Fruit fly (Drosophila melanogaster): ENCODE results near the gene Tbc1d8-9.

dm6 chr3L:21294202-21294601 is 49.3 kb downstream of the Tbc1d8-9 start, which contains the start of gene Cpr78Cb:
- TF ChIP-seq CG16779 (tag; optimal IDR thresholded peaks at IDR 0.05): no peak
- TF ChIP-seq Hr39 (GFP tag; optimal IDR thresholded peaks at IDR 0.05): no peak
- no peak for TF ChIP-seq Ets96B (tag; optimal IDR thresholded peaks at IDR 0.05)
- TF ChIP-seq Smox (GFP tag; optimal IDR thresholded peaks at IDR 0.05): no peak
- TF ChIP-seq eg (GFP tag; IDR thresholded peaks at IDR 0.05): no peak
- TF ChIP-seq cyc (GFP tag; optimal IDR thresholded peaks at IDR 0.05): no peak
- no peak for TF ChIP-seq dsx (GFP tag; optimal IDR thresholded peaks at IDR 0.05; ENCODE audit: poor library complexity, severe bottlenecking)
- no peak for TF ChIP-seq lz (GFP tag; optimal IDR thresholded peaks at IDR 0.05)
- TF ChIP-seq CG34406 (GFP tag; optimal IDR thresholded peaks at IDR 0.05): no peak
- TF ChIP-seq CG8632 (GFP tag; optimal IDR thresholded peaks at IDR 0.05): no peak

Measured in whole organism, prepupa.